Worm (Caenorhabditis elegans): Measurements from ENCODE around the gene F34D10.3.

F34D10.3 gene

ce11 chrIII:3768200-3768599, 34.1 kb downstream of the F34D10.3 start, which contains the start of gene gmeb-3:
gmeb-3 (plus strand) TSS chrIII:3768500.
- no peak for TF ChIP-seq ets-7 (tag; optimal IDR thresholded peaks at IDR 0.05)
- TF ChIP-seq F13C5.2 (tag; optimal IDR thresholded peaks at IDR 0.05): no peak
- TF ChIP-seq hmg-4 (GFP tag; optimal IDR thresholded peaks at IDR 0.05): no peak
- no peak for TF ChIP-seq pes-1 (GFP tag; IDR thresholded peaks at IDR 0.05)
- TF ChIP-seq tbx-37 (GFP tag; conservative IDR thresholded peaks at IDR 0.05): no peak
- no peak for TF ChIP-seq ceh-13 (GFP tag; optimal IDR thresholded peaks at IDR 0.05)
- TF ChIP-seq aly-1 (tag; optimal IDR thresholded peaks at IDR 0.05): no peak
- TF ChIP-seq ceh-36 (tag; optimal IDR thresholded peaks at IDR 0.05): no peak
- no peak for TF ChIP-seq flt-1 (GFP tag; IDR thresholded peaks at IDR 0.05)
- TF ChIP-seq hmbx-1 (tag; optimal IDR thresholded peaks at IDR 0.05): no peak
- TF ChIP-seq ama-1 (optimal IDR thresholded peaks at IDR 0.05): no peak
- TF ChIP-seq tra-4 (tag; optimal IDR thresholded peaks at IDR 0.05): no peak
- no peak for TF ChIP-seq hnd-1 (tag; optimal IDR thresholded peaks at IDR 0.05)
- no peak for TF ChIP-seq tbx-11 (GFP tag; IDR thresholded peaks at IDR 0.05)
- no peak for TF ChIP-seq sea-1 (GFP tag; conservative IDR thresholded peaks at IDR 0.05)
- TF ChIP-seq scrt-1 (GFP tag; IDR thresholded peaks at IDR 0.05): no peak
- no peak for TF ChIP-seq B0310.2 (tag; optimal IDR thresholded peaks at IDR 0.05)

ce11 chrIII:3770370-3770769, 36.3 kb downstream of the F34D10.3 start:
- peak; percentile 83 for TF ChIP-seq sea-1 (GFP tag; conservative IDR thresholded peaks at IDR 0.05)
- peak; percentile 87 for TF ChIP-seq tbx-11 (GFP tag; IDR thresholded peaks at IDR 0.05)
- TF ChIP-seq pes-1 (GFP tag; IDR thresholded peaks at IDR 0.05): peak; percentile 33; the same call in 1 of the 2 replicates
- TF ChIP-seq tbx-37 (GFP tag; conservative IDR thresholded peaks at IDR 0.05): peak; percentile 78

ce11 chrIII:3773173-3773572, 39.1 kb downstream of the F34D10.3 start, which contains the start of gene lec-4:
lec-4 (minus strand) TSS chrIII:3773326.
- no peak for TF ChIP-seq ceh-36 (tag; optimal IDR thresholded peaks at IDR 0.05)

- TF ChIP-seq ceh-13 (GFP tag; optimal IDR thresholded peaks at IDR 0.05) (no peak), tbx-11 (GFP tag; IDR thresholded peaks at IDR 0.05) (no peak), scrt-1 (GFP tag; IDR thresholded peaks at IDR 0.05) (no peak), ama-1 (optimal IDR thresholded peaks at IDR 0.05) (no peak), pes-1 (GFP tag; IDR thresholded peaks at IDR 0.05) (no peak)
These were observed 40.5 kb downstream of the F34D10.3 start for ce11 chrIII:3774550-3774949.

- TF ChIP-seq aly-1 (tag; optimal IDR thresholded peaks at IDR 0.05): no peak
- no peak for TF ChIP-seq F13C5.2 (tag; optimal IDR thresholded peaks at IDR 0.05)
- no peak for TF ChIP-seq hmbx-1 (tag; optimal IDR thresholded peaks at IDR 0.05)
These were observed 47.8 kb downstream of the F34D10.3 start for ce11 chrIII:3781827-3782226.

- TF ChIP-seq hmg-4 (GFP tag; optimal IDR thresholded peaks at IDR 0.05) (no peak), flt-1 (GFP tag; IDR thresholded peaks at IDR 0.05) (no peak), ceh-13 (GFP tag; optimal IDR thresholded peaks at IDR 0.05) (no peak), F13C5.2 (tag; optimal IDR thresholded peaks at IDR 0.05) (no peak), ets-7 (tag; optimal IDR thresholded peaks at IDR 0.05) (no peak), tbx-37 (GFP tag; conservative IDR thresholded peaks at IDR 0.05) (no peak), pes-1 (GFP tag; IDR thresholded peaks at IDR 0.05) (no peak), tbx-11 (GFP tag; IDR thresholded peaks at IDR 0.05) (no peak), sea-1 (GFP tag; conservative IDR thresholded peaks at IDR 0.05) (no peak), ama-1 (optimal IDR thresholded peaks at IDR 0.05) (no peak), hmbx-1 (tag; optimal IDR thresholded peaks at IDR 0.05) (no peak), hnd-1 (tag; optimal IDR thresholded peaks at IDR 0.05) (no peak), scrt-1 (GFP tag; IDR thresholded peaks at IDR 0.05) (no peak), aly-1 (tag; optimal IDR thresholded peaks at IDR 0.05) (no peak)
These were observed 48.8 kb downstream of the F34D10.3 start for ce11 chrIII:3782853-3783252.

- TF ChIP-seq hmbx-1 (tag; optimal IDR thresholded peaks at IDR 0.05): no peak
- no peak for TF ChIP-seq B0310.2 (tag; optimal IDR thresholded peaks at IDR 0.05)
- no peak for TF ChIP-seq sea-1 (GFP tag; conservative IDR thresholded peaks at IDR 0.05)
- TF ChIP-seq flt-1 (GFP tag; IDR thresholded peaks at IDR 0.05): no peak
These were observed 49.9 kb downstream of the F34D10.3 start for ce11 chrIII:3783914-3784313.
